Worm (Caenorhabditis elegans): ENCODE data around the gene C16A11.4.

C16A11.4 gene

ce11 chrII:4194127-4194526 lies 32.7 kb upstream of the C16A11.4 start, which contains the start of gene mth-2:
TSS of gene mth-2 (minus strand) at chrII:4194314.
- TF ChIP-seq F13H6.1 (tag; optimal IDR thresholded peaks at IDR 0.05): peak; percentile 33
- peak; percentile 24 for TF ChIP-seq gmeb-1 (tag; optimal IDR thresholded peaks at IDR 0.05)
- TF ChIP-seq lin-13 (GFP tag; optimal IDR thresholded peaks at IDR 0.05): no peak
- no peak for TF ChIP-seq R02D3.7 (tag; optimal IDR thresholded peaks at IDR 0.05)
- TF ChIP-seq crh-2 (tag; optimal IDR thresholded peaks at IDR 0.05): peak; percentile 12
- peak; percentile 77 for TF ChIP-seq sma-9 (GFP tag; optimal IDR thresholded peaks at IDR 0.05)
- no peak for TF ChIP-seq sma-9 (tag; optimal IDR thresholded peaks at IDR 0.05)
- TF ChIP-seq fos-1 (tag; optimal IDR thresholded peaks at IDR 0.05): peak; percentile 88

ce11 chrII:4202633-4203032 lies 24.2 kb upstream of the C16A11.4 start:
- peak; percentile 4 for TF ChIP-seq unc-55 (GFP tag; optimal IDR thresholded peaks at IDR 0.05)

- TF ChIP-seq R02D3.7 (tag; optimal IDR thresholded peaks at IDR 0.05): no peak
- peak; percentile 68 for TF ChIP-seq fos-1 (tag; optimal IDR thresholded peaks at IDR 0.05)
- no peak for TF ChIP-seq ztf-4 (tag; optimal IDR thresholded peaks at IDR 0.05)
Measured at ce11 chrII:4203729-4204184, 23.1 kb upstream of the C16A11.4 start, which contains the start of gene mth-1. TSS of gene mth-1 (minus strand) at chrII:4203779.

ce11 chrII:4209071-4209747 lies 17.6 kb upstream of the C16A11.4 start, which contains the start of gene F31D5.6:
TSS of gene F31D5.6 (plus strand) at chrII:4209697.
- TF ChIP-seq ceh-16 (tag; optimal IDR thresholded peaks at IDR 0.05) (no peak), sma-3 (GFP tag; optimal IDR thresholded peaks at IDR 0.05) (no peak), nhr-23 (tag; optimal IDR thresholded peaks at IDR 0.05) (no peak), blmp-1 (tag; optimal IDR thresholded peaks at IDR 0.05; ENCODE audit: insufficient read depth) (no peak), nhr-12 (tag; optimal IDR thresholded peaks at IDR 0.05) (no peak), dmd-4 (tag; optimal IDR thresholded peaks at IDR 0.05) (no peak), nhr-6 (tag; optimal IDR thresholded peaks at IDR 0.05) (no peak), F13H6.1 (tag; optimal IDR thresholded peaks at IDR 0.05) (no peak), gmeb-1 (tag; optimal IDR thresholded peaks at IDR 0.05) (no peak), snpc-4 (tag; optimal IDR thresholded peaks at IDR 0.05) (no peak), nhr-237 (tag; optimal IDR thresholded peaks at IDR 0.05) (no peak), unc-55 (GFP tag; optimal IDR thresholded peaks at IDR 0.05) (no peak)

- TF ChIP-seq ceh-16 (tag; optimal IDR thresholded peaks at IDR 0.05) (no peak), nhr-23 (tag; optimal IDR thresholded peaks at IDR 0.05) (no peak), aly-2 (tag; optimal IDR thresholded peaks at IDR 0.05) (no peak), ztf-1 (GFP tag; conservative IDR thresholded peaks at IDR 0.05) (no peak), alr-1 (tag; optimal IDR thresholded peaks at IDR 0.05) (no peak), sma-9 (GFP tag; optimal IDR thresholded peaks at IDR 0.05) (no peak), sma-9 (tag; optimal IDR thresholded peaks at IDR 0.05) (no peak), nhr-129 (tag; optimal IDR thresholded peaks at IDR 0.05) (no peak), unc-62 (GFP tag; optimal IDR thresholded peaks at IDR 0.05) (no peak), Y55F3AM.14 (GFP tag; optimal IDR thresholded peaks at IDR 0.05) (no peak), ztf-11 (tag; optimal IDR thresholded peaks at IDR 0.05) (no peak)
Measured at ce11 chrII:4211113-4211512, 15.7 kb upstream of the C16A11.4 start, which contains the start of gene F31D5.7. TSS of gene F31D5.7 (plus strand) at chrII:4211413.

ce11 chrII:4215318-4215717 lies 11.5 kb upstream of the C16A11.4 start, which contains the start of gene F31D5.2:
TSS of gene F31D5.2 (plus strand) at chrII:4215618.
- TF ChIP-seq C34F6.9 (tag; optimal IDR thresholded peaks at IDR 0.05): no peak
- no peak for TF ChIP-seq nhr-25 (tag; optimal IDR thresholded peaks at IDR 0.05)
- no peak for TF ChIP-seq F13H6.1 (tag; optimal IDR thresholded peaks at IDR 0.05)
- no peak for TF ChIP-seq unc-39 (tag; optimal IDR thresholded peaks at IDR 0.05)
- TF ChIP-seq mbf-1 (tag; optimal IDR thresholded peaks at IDR 0.05): no peak
- no peak for TF ChIP-seq lin-11 (tag; optimal IDR thresholded peaks at IDR 0.05)
